Worm (Caenorhabditis elegans) whole organism, L4 larva: ENCODE measurements around the gene rps-4.
A peak's percentile ranks its signal among the peaks of the same experiment; 100 is the strongest.

ENCODE experiments used
- D1046.2 ChIP-seq: fragments of 200-800 bp; sonication (Bioruptor generic); IDR thresholded peaks from 2 replicates; pipeline ENCODE4 v1.3.6; 2022; ENCODE audit warnings: missing genetic modification characterization, missing compliant biosample characterization
- F10B5.3 ChIP-seq: sonication (generic microtip); optimal IDR thresholded peaks from 2 replicates; lab custom pipeline; 2016; ENCODE audit warnings: mild to moderate bottlenecking, missing genetic modification characterization, missing compliant biosample characterization
- F26F4.8 ChIP-seq: fragments of 200-800 bp; sonication (Bioruptor generic); conservative IDR thresholded peaks from 2 replicates; pipeline ENCODE4 v1.3.6; 2022; ENCODE audit warnings: missing genetic modification characterization, missing compliant biosample characterization
- F49E8.2 ChIP-seq: sonication (generic microtip); optimal IDR thresholded peaks from 2 replicates; lab custom pipeline; 2016; ENCODE audit warnings: missing compliant biosample characterization, mild to moderate bottlenecking, missing genetic modification characterization, borderline replicate concordance
- T20F7.1 ChIP-seq: fragments of 200-800 bp; sonication (Bioruptor generic); optimal IDR thresholded peaks from 2 replicates; lab custom pipeline; 2018; ENCODE audit warnings: mild to moderate bottlenecking, missing genetic modification characterization, missing compliant biosample characterization
- T26A8.4 ChIP-seq: fragments of 200-800 bp; sonication (Bioruptor generic); IDR thresholded peaks from 2 replicates; pipeline ENCODE4 v1.3.6; 2022; ENCODE audit warnings: missing genetic modification characterization, missing compliant biosample characterization
- Y105C5A.15 ChIP-seq: fragments of 200-800 bp; sonication (Bioruptor generic); IDR thresholded peaks from 2 replicates; pipeline ENCODE4 v1.3.6; 2022; ENCODE audit warnings: missing genetic modification characterization, missing compliant biosample characterization
- Y48G9A.11 ChIP-seq: fragments of 200-800 bp; sonication (Bioruptor generic); IDR thresholded peaks from 2 replicates; pipeline ENCODE4 v1.3.6; 2022; ENCODE audit warnings: missing genetic modification reagents, missing genetic modification characterization, missing compliant biosample characterization
- aha-1 ChIP-seq: fragments of 150-350 bp; peaks from one replicate; lab custom pipeline; 2014; ENCODE audit warnings: missing biosample characterization, missing genetic modification characterization
- aly-2 ChIP-seq: sonication (generic microtip); optimal IDR thresholded peaks from 2 replicates; lab custom pipeline; 2018; ENCODE audit warnings: missing biosample characterization, missing genetic modification characterization
- attf-4 ChIP-seq: sonication (generic microtip); optimal IDR thresholded peaks from 3 replicates; lab custom pipeline; 2017; ENCODE audit warnings: missing biosample characterization, missing genetic modification characterization
- ces-1 ChIP-seq: fragments of 150-350 bp; sonication (generic microtip); optimal IDR thresholded peaks from 4 replicates; lab custom pipeline; 2014; ENCODE audit warnings: missing biosample characterization, missing genetic modification reagents, missing genetic modification characterization
- daf-12 ChIP-seq: fragments of 150-350 bp; optimal IDR thresholded peaks from 2 replicates; lab custom pipeline; 2014; ENCODE audit warnings: missing biosample characterization, missing genetic modification reagents, missing genetic modification characterization
- egl-27 ChIP-seq: sonication (generic microtip); optimal IDR thresholded peaks from 3 replicates; lab custom pipeline; 2017; ENCODE audit warnings: missing biosample characterization, missing genetic modification reagents, missing genetic modification characterization
- egl-43 ChIP-seq: fragments of 200-800 bp; sonication (Bioruptor generic); IDR thresholded peaks from 2 replicates; pipeline ENCODE4 v1.3.6; 2022; ENCODE audit warnings: missing genetic modification reagents, missing genetic modification characterization, missing compliant biosample characterization
- hmg-1.1 ChIP-seq: fragments of 200-800 bp; sonication (Bioruptor generic); IDR thresholded peaks from 2 replicates; pipeline ENCODE4 v1.3.6; 2022; ENCODE audit warnings: missing genetic modification reagents, missing genetic modification characterization, missing compliant biosample characterization
- jun-1 ChIP-seq: fragments of 150-350 bp; optimal IDR thresholded peaks from 2 replicates; lab custom pipeline; 2014; ENCODE audit warnings: missing biosample characterization, missing genetic modification reagents, missing genetic modification characterization
- lin-1 ChIP-seq: fragments of 200-800 bp; sonication (Bioruptor generic); IDR thresholded peaks from 2 replicates; pipeline ENCODE4 v1.3.6; 2022; ENCODE audit warnings: missing genetic modification reagents, missing genetic modification characterization, missing compliant biosample characterization
- lin-29 ChIP-seq: fragments of 200-800 bp; sonication (Bioruptor generic); IDR thresholded peaks from 2 replicates; pipeline ENCODE4 v1.3.6; 2022; ENCODE audit warnings: missing genetic modification reagents, missing genetic modification characterization, missing compliant biosample characterization
- lin-38 ChIP-seq: fragments of 200-800 bp; sonication (Bioruptor generic); IDR thresholded peaks from 2 replicates; pipeline ENCODE4 v1.3.6; 2022; ENCODE audit warnings: missing genetic modification reagents, missing genetic modification characterization, missing compliant biosample characterization
- mdl-1 ChIP-seq, 2 experiments: fragments of 150-350 bp in 1 of 2; sonication (generic microtip) in 1 of 2; optimal IDR thresholded peaks; 2 replicates each; lab custom pipeline; 2014 to 2017; ENCODE audit warnings: missing biosample characterization in 2 of 2, missing genetic modification characterization in 2 of 2
- mep-1 ChIP-seq: fragments of 150-350 bp; sonication (generic microtip); optimal IDR thresholded peaks from 3 replicates; lab custom pipeline; 2014; ENCODE audit warnings: missing biosample characterization, missing genetic modification characterization
- mes-2 ChIP-seq: sonication (generic microtip); optimal IDR thresholded peaks from 2 replicates; lab custom pipeline; 2016; ENCODE audit warnings: missing genotype, mild to moderate bottlenecking, missing genetic modification characterization, missing compliant biosample characterization; ENCODE audit not compliant: poor library complexity, severe bottlenecking
- nhr-237 ChIP-seq: sonication (generic microtip); optimal IDR thresholded peaks from 2 replicates; lab custom pipeline; 2017; ENCODE audit warnings: missing biosample characterization, missing genetic modification characterization
- pha-4 ChIP-seq, 2 experiments: fragments of 150-350 bp in 1 of 2; fragments of 200-800 bp in 1 of 2; sonication (Bioruptor generic) in 1 of 2; IDR thresholded peaks in 1 of 2; optimal IDR thresholded peaks in 1 of 2; 2 replicates each; pipeline versions ENCODE4 v1.3.6 to Lab custom; 2014 to 2022; ENCODE audit warnings: missing genetic modification characterization in 2 of 2, missing genetic modification reagents in 2 of 2, missing biosample characterization in 1 of 2, missing compliant biosample characterization in 1 of 2
- sdz-12 ChIP-seq: fragments of 200-800 bp; sonication (Bioruptor generic); optimal IDR thresholded peaks from 2 replicates; lab custom pipeline; 2018; ENCODE audit warnings: mild to moderate bottlenecking, missing genetic modification characterization, missing compliant biosample characterization
- set-16 ChIP-seq: fragments of 200-800 bp; sonication (Bioruptor generic); IDR thresholded peaks from 2 replicates; pipeline ENCODE4 v1.3.6; 2022; ENCODE audit warnings: missing genetic modification reagents, missing genetic modification characterization, missing compliant biosample characterization
- spr-3 ChIP-seq: fragments of 200-800 bp; sonication (Bioruptor generic); optimal IDR thresholded peaks from 2 replicates; lab custom pipeline; 2018; ENCODE audit warnings: mild to moderate bottlenecking, missing genetic modification characterization, missing compliant biosample characterization
- tra-1 ChIP-seq: fragments of 200-800 bp; sonication (Bioruptor generic); IDR thresholded peaks from 2 replicates; pipeline ENCODE4 v1.3.6; 2022; ENCODE audit warnings: missing genetic modification reagents, missing genetic modification characterization, missing compliant biosample characterization
- unc-130 ChIP-seq: sonication (generic microtip); optimal IDR thresholded peaks from 2 replicates; lab custom pipeline; 2016; ENCODE audit warnings: missing genetic modification reagents, missing genetic modification characterization, missing compliant biosample characterization
- unc-39 ChIP-seq: sonication (generic microtip); optimal IDR thresholded peaks from 2 replicates; lab custom pipeline; 2017; ENCODE audit warnings: missing biosample characterization, missing genetic modification characterization
- zag-1 ChIP-seq: fragments of 150-350 bp; optimal IDR thresholded peaks from 2 replicates; lab custom pipeline; 2014; ENCODE audit warnings: missing biosample characterization, missing genetic modification characterization
- zfp-3 ChIP-seq: fragments of 200-800 bp; sonication (Bioruptor generic); conservative IDR thresholded peaks from 2 replicates; pipeline ENCODE4 v1.3.6; 2022; ENCODE audit warnings: missing genetic modification reagents, missing genetic modification characterization, missing compliant biosample characterization
- zip-2 ChIP-seq: fragments of 150-350 bp; optimal IDR thresholded peaks from 2 replicates; lab custom pipeline; 2014; ENCODE audit warnings: missing biosample characterization, missing genetic modification characterization
- ztf-11 ChIP-seq: fragments of 150-350 bp; optimal IDR thresholded peaks from 2 replicates; lab custom pipeline; 2014; ENCODE audit warnings: missing biosample characterization, missing genetic modification characterization

rps-4 gene

ce11 chrIV:7083382-7083784 is 1.1 kb downstream of the rps-4 start, which contains the start of gene Y43B11AR.3 (continued):
- TF ChIP-seq lin-1 (GFP tag; lab: Robert Waterston, UW) (peak; percentile 69; the same call in 1 of the 2 replicates), unc-39 (tag; lab: Kevin White, UChicago) (no peak), egl-27 (tag; lab: Kevin White, UChicago) (no peak), mes-2 (peak; percentile 39), F10B5.3 (tag; lab: Kevin White, UChicago) (no peak), egl-43 (no peak; the same call in 1 of the 2 replicates), D1046.2 (GFP tag; lab: Robert Waterston, UW) (no peak), jun-1 (no peak), daf-12 (no peak)

ce11 chrIV:7081214-7081613 is 3.3 kb downstream of the rps-4 start, which contains the start of gene Y43B11AR.1:
Gene Y43B11AR.1, plus strand, starts transcription at chrIV:7081514.
- no peak for TF ChIP-seq Y105C5A.15 (GFP tag; lab: Robert Waterston, UW)
- no peak for TF ChIP-seq lin-1 (GFP tag; lab: Robert Waterston, UW)
- TF ChIP-seq set-16 (GFP tag; lab: Robert Waterston, UW), result no peak
- no peak for TF ChIP-seq F49E8.2
- no peak for TF ChIP-seq mep-1 (tag; lab: Kevin White, UChicago)
- no peak for TF ChIP-seq daf-12
- TF ChIP-seq zip-2 (tag; lab: Kevin White, UChicago), result no peak
- TF ChIP-seq T20F7.1 (GFP tag; lab: Kevin White, UChicago), result no peak
- no peak for TF ChIP-seq lin-29
- no peak for TF ChIP-seq aly-2 (tag; lab: Kevin White, UChicago)
- no peak for TF ChIP-seq unc-130
- no peak for TF ChIP-seq lin-38
- no peak for TF ChIP-seq aha-1 (tag; lab: Kevin White, UChicago)
- TF ChIP-seq attf-4 (tag; lab: Kevin White, UChicago), result no peak
- TF ChIP-seq zfp-3 (GFP tag; lab: Robert Waterston, UW), result no peak
- no peak for TF ChIP-seq zag-1 (tag; lab: Kevin White, UChicago)

- TF ChIP-seq spr-3 (GFP tag; lab: Kevin White, UChicago), result no peak
- TF ChIP-seq aha-1 (tag; lab: Kevin White, UChicago), result peak; percentile 33
- no peak for TF ChIP-seq hmg-1.1 (GFP tag; lab: Robert Waterston, UW)
- no peak for TF ChIP-seq Y48G9A.11 (GFP tag; lab: Robert Waterston, UW)
- TF ChIP-seq ztf-11, result no peak
- TF ChIP-seq pha-4 (GFP tag; IDR thresholded peaks at IDR 0.05; lab: Robert Waterston, UW), result no peak
- TF ChIP-seq pha-4 (tag; optimal IDR thresholded peaks at IDR 0.05; lab: Kevin White, UChicago), result no peak
- no peak for TF ChIP-seq mes-2
- TF ChIP-seq ces-1 (GFP tag; lab: Kevin White, UChicago), result no peak
These were observed 9.4 kb downstream of the rps-4 start, which contains the start of gene srg-50 for ce11 chrIV:7075063-7075462. Gene srg-50, minus strand, starts transcription at chrIV:7075163.

- TF ChIP-seq T26A8.4 (GFP tag; lab: Robert Waterston, UW) (no peak), tra-1 (GFP tag; lab: Robert Waterston, UW) (no peak), nhr-237 (tag; lab: Kevin White, UChicago) (no peak), mep-1 (tag; lab: Kevin White, UChicago) (no peak), mdl-1 (tag; optimal IDR thresholded peaks at IDR 0.05; lab: Kevin White, UChicago) (no peak), Y48G9A.11 (GFP tag; lab: Robert Waterston, UW) (no peak), sdz-12 (no peak), F49E8.2 (no peak), F26F4.8 (no peak)
- TF ChIP-seq, all 104 proteins: peak for 0
These were observed 12.4 kb downstream of the rps-4 start, which contains the start of gene srg-48 for ce11 chrIV:7072110-7072509. Gene srg-48, plus strand, starts transcription at chrIV:7072410.
